Worm (Caenorhabditis elegans) whole organism, dauer: Measurements from ENCODE around the gene F40H3.1.

ENCODE experiments used
- unc-62 ChIP-seq: sonication (generic microtip); optimal IDR thresholded peaks from 2 replicates; lab custom pipeline; 2017; ENCODE audit warnings: missing biosample characterization, missing genetic modification reagents, missing genetic modification characterization

F40H3.1 gene

DNA sequence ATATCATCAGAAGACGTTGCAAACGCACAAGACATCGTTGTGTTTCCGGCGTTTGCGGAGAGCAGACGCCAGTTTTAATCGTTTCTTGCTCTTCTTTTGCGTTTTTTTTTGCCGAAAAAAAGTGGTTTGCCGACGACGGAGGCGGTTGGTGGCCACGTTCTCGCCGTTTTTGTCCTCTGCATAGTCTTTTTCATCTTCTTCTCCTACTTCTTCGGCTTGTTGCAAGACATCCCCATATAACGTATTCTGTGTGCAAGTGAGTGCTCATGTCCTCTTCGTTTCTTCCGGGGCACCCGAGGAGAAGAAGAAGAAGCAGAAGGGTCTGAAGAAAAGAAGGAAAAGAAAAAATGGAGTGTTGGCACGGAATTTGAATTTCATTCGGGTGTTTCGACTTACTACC, 4.6 kb upstream of the F40H3.1 start:
- TF ChIP-seq unc-62 (GFP tag; lab: Kevin White, UChicago): no peak

DNA sequence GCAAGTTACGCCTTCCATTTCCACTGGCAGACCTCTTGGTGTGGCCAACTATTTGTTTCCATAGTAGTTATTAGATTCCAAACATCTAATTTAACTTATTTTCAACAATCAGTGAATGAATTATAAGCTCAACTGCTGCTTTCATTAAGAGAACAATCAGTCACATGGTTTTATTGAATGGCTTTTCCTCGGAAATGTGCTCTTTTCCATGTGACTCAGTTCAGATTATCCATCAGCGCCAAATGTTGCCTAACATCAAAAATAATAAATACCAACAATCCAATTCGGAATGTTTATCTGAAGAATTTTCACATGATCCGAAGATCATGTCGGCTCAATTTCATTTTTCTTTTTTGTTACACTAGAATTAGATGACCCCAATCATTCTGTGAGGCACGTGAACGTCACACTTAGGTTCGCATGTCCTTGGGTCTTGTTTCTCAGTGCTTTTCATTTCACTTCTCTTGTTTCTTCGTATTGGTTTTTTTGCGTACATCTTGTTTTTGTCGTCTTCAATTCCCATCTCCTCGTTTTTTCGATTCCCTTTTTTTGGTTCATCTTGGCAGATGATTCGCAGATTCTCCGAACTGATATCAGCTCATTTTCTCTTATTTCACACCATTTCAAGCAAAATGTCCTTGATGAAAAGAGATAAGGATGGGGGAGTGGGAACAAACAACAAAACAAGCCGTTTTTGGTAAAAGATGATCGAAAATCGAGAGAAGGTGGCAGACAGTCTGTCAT, 3.3 kb upstream of the F40H3.1 start:
- no peak for TF ChIP-seq unc-62 (GFP tag; lab: Kevin White, UChicago)

- TF ChIP-seq unc-62 (GFP tag; lab: Kevin White, UChicago): no peak
Measured at ce11 chrII:6177975-6178742, 1.5 kb upstream of the F40H3.1 start.

- TF ChIP-seq unc-62 (GFP tag; lab: Kevin White, UChicago): no peak
Measured at ce11 chrII:6178743-6179129, 895 bp upstream of the F40H3.1 start.

DNA sequence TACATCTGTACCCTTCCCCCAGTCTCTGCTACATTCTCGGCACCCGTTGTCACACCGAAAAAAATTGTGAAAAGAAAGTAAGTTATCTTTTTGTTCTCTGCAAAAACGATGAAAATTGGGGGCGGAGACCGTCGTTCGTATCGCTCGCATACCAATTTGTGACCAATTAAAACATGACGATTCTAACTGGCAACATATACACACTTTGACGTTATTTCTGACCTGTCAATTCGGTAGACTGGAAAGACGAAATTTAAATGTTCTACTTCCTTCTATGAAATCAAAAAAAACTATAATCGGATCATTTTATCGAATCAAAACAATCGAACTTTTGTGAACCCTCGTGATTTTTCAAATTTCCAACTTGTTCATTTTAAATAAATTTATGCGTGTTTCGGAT, 921 bp downstream of the F40H3.1 start:
- no peak for TF ChIP-seq unc-62 (GFP tag; lab: Kevin White, UChicago)

- no peak for TF ChIP-seq unc-62 (GFP tag; lab: Kevin White, UChicago)
Measured at ce11 chrII:6181337-6181736, 1.7 kb downstream of the F40H3.1 start.

ce11 chrII:6190770-6191169, 11.1 kb downstream of the F40H3.1 start:
- TF ChIP-seq unc-62 (GFP tag; lab: Kevin White, UChicago): no peak

DNA sequence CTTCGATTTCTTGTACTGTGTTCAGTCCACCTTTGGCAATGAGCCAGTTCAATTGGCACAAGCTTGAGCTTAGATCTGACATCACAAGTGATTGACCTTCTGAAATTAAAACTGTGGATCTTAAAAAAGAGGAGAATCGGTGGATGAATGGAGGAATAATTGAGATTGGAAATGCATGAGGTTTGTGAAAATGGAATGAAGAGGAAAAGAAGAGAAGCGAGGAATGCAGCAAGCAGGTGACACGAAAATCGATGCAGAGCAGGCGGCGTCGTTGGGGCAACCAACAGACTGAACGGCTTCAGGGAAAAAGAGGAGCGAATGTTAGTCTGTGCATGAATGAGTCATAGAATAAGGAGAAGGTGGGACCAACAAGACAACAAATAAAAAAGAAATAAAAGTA, 11.7 kb downstream of the F40H3.1 start, which contains the start of gene fkh-8:
Gene fkh-8 (minus strand): TSS at position 101 of the 400 bp plus-strand sequence.
- TF ChIP-seq unc-62 (GFP tag; lab: Kevin White, UChicago): no peak

- TF ChIP-seq unc-62 (GFP tag; lab: Kevin White, UChicago): no peak
Measured at ce11 chrII:6192484-6192883, 12.9 kb downstream of the F40H3.1 start, which contains the start of gene cpb-2. Gene cpb-2 (plus strand): TSS chrII:6192784.

DNA sequence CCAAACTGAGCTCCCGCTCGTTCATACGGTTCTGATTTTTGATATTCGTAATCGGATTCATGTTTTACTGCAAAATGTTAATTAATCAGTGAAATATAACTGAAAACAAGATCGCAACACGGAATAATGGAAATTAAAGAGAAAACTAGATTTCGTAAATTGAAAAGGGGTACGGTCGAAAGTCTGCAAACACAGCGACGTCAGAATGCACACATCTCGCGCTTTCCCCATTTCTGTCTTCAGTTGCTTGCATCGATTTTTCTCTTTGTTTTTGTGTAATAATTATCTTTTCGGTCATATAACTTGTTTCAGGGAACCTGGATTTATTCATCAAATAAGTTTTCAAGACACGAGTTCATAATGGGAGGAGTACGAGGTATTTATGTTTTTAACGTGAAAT, 17.2 kb downstream of the F40H3.1 start, which contains the start of the genes rbmx-2 and C30B5.2:
Gene rbmx-2 (minus strand): TSS at position 74 of the 400 bp plus-strand sequence.
Gene C30B5.2 (plus strand): TSS at position 306 of the 400 bp plus-strand sequence.
- no peak for TF ChIP-seq unc-62 (GFP tag; lab: Kevin White, UChicago)

DNA sequence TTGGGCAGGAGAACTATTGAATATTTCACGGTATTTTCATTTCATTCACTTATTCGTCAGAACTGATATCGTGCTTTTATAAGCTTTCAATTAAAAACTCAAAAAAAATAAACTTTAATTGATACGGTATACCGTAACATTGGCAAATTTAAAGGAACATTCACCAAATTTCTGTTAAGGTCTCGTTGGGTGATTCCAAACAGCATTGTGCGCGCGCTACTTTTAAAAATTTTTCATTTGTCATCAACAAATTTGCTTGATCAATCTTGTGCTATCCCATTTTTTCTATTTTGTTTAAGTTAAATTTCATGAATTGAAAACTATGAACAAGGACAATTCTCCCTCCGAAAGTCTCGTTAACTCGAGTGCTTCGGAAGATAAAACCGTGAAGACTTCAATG, 18.8 kb downstream of the F40H3.1 start, which contains the start of gene szy-4:
Gene szy-4 (plus strand): TSS at position 229 of the 400 bp plus-strand sequence.
- no peak for TF ChIP-seq unc-62 (GFP tag; lab: Kevin White, UChicago)

DNA sequence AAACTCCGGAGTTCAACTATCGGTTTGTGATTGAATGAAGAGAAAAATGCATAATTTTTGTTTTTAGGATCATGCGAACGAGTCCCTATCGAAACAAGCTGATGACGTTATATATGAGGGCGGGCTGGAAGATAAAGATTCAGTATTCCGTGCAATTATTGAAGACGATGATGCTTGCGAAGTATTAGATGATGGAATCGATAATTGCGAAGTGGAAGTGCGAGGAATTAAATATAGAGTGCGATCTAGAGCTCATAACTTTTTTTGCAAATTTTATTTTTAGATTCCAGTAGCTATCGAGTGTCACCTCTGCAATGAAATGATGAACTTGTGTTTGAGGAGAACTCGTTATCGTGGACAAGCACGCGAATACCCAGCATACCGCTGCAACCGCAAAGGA, 19.4 kb downstream of the F40H3.1 start:
- no peak for TF ChIP-seq unc-62 (GFP tag; lab: Kevin White, UChicago)

DNA sequence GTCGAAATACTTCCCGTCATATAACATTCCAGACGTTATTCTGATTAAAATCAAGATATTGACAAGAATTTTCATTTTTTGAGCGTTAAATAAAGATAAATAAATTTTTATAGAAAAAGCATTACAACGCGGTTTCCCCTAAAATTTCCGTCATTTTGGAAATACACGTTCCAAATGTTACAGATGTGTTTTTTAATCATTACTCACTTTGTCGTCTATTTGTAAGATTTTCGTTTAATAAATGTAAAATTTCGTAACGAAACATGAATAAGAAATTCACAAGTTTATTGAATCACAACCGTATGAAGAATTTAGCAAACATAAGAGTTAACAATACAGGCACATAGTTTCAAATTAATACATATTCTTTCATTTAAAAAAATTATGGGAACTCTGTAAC, 23.3 kb downstream of the F40H3.1 start, which contains the start of gene C30B5.17:
Gene C30B5.17 (minus strand): TSS at position 101 of the 400 bp plus-strand sequence.
- no peak for TF ChIP-seq unc-62 (GFP tag; lab: Kevin White, UChicago)

DNA sequence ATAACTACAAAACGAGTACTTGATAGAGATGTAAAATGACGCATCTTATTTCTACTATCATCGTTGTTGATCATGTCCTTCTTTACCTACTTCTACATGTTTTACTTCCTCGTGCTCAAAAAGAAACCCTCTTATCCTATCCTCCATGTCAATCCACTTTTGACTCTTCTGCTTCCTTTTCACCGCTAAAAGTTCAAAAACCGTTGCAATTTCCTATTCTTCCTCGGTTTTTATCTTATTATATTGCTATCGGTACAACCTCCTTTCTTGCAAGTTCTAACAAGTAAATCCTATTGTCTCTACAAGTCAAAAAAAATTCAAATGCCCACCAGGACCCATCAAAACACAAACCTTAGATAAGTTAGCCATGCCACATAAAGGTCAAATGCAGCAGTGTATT, 27.6 kb downstream of the F40H3.1 start:
- TF ChIP-seq unc-62 (GFP tag; lab: Kevin White, UChicago): no peak

DNA sequence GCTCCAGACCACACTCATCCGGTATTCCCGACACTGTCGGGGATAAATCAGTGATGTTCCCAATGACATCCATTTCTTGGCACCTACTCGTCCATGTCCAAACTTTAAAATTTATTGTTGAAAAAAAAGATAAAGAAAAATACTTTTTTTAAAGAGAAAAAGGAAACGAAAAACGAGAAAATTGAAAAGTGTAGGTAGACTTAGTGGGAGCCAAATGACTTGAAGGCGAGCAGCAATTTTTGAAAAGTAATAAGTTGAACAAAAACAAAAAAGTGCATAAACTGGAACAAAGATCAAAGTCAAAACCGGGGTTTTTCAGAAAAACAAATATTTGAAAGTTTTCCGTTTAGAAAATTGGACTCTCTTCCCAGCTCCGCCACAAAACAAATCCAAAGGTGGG, 28.5 kb downstream of the F40H3.1 start, which contains the start of gene daf-37:
Gene daf-37 (minus strand): TSS at position 101 of the 400 bp plus-strand sequence.
- no peak for TF ChIP-seq unc-62 (GFP tag; lab: Kevin White, UChicago)

ce11 chrII:6219346-6219745, 39.7 kb downstream of the F40H3.1 start, which contains the start of gene mks-2:
Gene mks-2 (minus strand): TSS chrII:6219446.
- TF ChIP-seq unc-62 (GFP tag; lab: Kevin White, UChicago): no peak
